Fruit fly (Drosophila melanogaster) whole organism, wandering third instar larva: Measurements from ENCODE around the gene CG7810.

Experiments used
- Abd-B ChIP-seq: fragments of >200 bp; optimal IDR thresholded peaks from 2 replicates; lab custom pipeline; 2017; ENCODE audit warnings: missing biosample characterization, missing genetic modification characterization
- CG32264 ChIP-seq: fragments of 200-800 bp; sonication (Bioruptor generic); optimal IDR thresholded peaks from 2 replicates; lab custom pipeline; 2016; ENCODE audit warnings: missing biosample characterization, missing genetic modification characterization
- CG9705 ChIP-seq: fragments of 200-800 bp; sonication (Bioruptor generic); optimal IDR thresholded peaks from 2 replicates; lab custom pipeline; 2018; ENCODE audit warnings: missing biosample characterization, mild to moderate bottlenecking, missing genetic modification characterization
- CrebA ChIP-seq: fragments of 200-800 bp; sonication (Bioruptor generic); optimal IDR thresholded peaks from 2 replicates; lab custom pipeline; 2016; ENCODE audit warnings: missing biosample characterization, mild to moderate bottlenecking, missing genetic modification characterization, borderline replicate concordance
- Dfd ChIP-seq: fragments of >200 bp; optimal IDR thresholded peaks from 2 replicates; lab custom pipeline; 2017; ENCODE audit warnings: missing biosample characterization, missing genetic modification characterization
- Dif ChIP-seq: fragments of 200-275, 200-300 bp; sonication (Bioruptor generic); optimal IDR thresholded peaks from 2 replicates; lab custom pipeline; 2018; ENCODE audit warnings: missing biosample characterization, missing genetic modification characterization; ENCODE audit not compliant: partially characterized antibody
- GATAd ChIP-seq: sonication (Bioruptor generic); optimal IDR thresholded peaks from 2 replicates; lab custom pipeline; 2016; ENCODE audit warnings: missing biosample characterization, missing genetic modification characterization
- HLH106 ChIP-seq: fragments of 200-800 bp; optimal IDR thresholded peaks from 3 replicates; lab custom pipeline; 2019; ENCODE audit warnings: missing biosample characterization, mild to moderate bottlenecking, missing genetic modification characterization, moderate library complexity
- Hnf4 ChIP-seq: fragments of 200-800 bp; sonication (Bioruptor generic); optimal IDR thresholded peaks from 2 replicates; lab custom pipeline; 2016; ENCODE audit warnings: missing biosample characterization, mild to moderate bottlenecking, missing genetic modification characterization
- Hr78 ChIP-seq: fragments of >200 bp; optimal IDR thresholded peaks from 2 replicates; lab custom pipeline; 2017; ENCODE audit warnings: missing biosample characterization, missing genetic modification characterization
- Hr83 ChIP-seq: fragments of 200-300 bp; sonication (Bioruptor generic); optimal IDR thresholded peaks from 2 replicates; lab custom pipeline; 2016; ENCODE audit warnings: missing biosample characterization, mild to moderate bottlenecking, missing genetic modification characterization, moderate library complexity; ENCODE audit not compliant: poor library complexity, severe bottlenecking
- Jra ChIP-seq: sonication (Bioruptor generic); optimal IDR thresholded peaks from 2 replicates; lab custom pipeline; 2016; ENCODE audit warnings: missing biosample characterization, missing genetic modification characterization
- Mio ChIP-seq: sonication (Bioruptor generic); optimal IDR thresholded peaks from 2 replicates; lab custom pipeline; 2016; ENCODE audit warnings: missing biosample characterization, missing genetic modification characterization
- Myc ChIP-seq: fragments of >200 bp; optimal IDR thresholded peaks from 2 replicates; lab custom pipeline; 2017
- OdsH ChIP-seq: fragments of 200-800 bp; sonication (Bioruptor generic); optimal IDR thresholded peaks from 2 replicates; lab custom pipeline; 2016; ENCODE audit warnings: missing biosample characterization, mild to moderate bottlenecking, missing genetic modification characterization
- Rel ChIP-seq, 2 experiments: fragments of 200-800 bp; sonication (Bioruptor generic) in 1 of 2; optimal IDR thresholded peaks; 2 replicates in 1 of 2; 3 replicates in 1 of 2; lab custom pipeline; 2016 to 2019; ENCODE audit warnings: mild to moderate bottlenecking in 2 of 2, missing biosample characterization in 2 of 2, missing genetic modification characterization in 2 of 2, moderate library complexity in 1 of 2
- Sp1 ChIP-seq: fragments of 200-800 bp; sonication (Bioruptor generic); optimal IDR thresholded peaks from 3 replicates; lab custom pipeline; 2019; ENCODE audit warnings: missing biosample characterization, mild to moderate bottlenecking, missing genetic modification characterization, moderate library complexity
- br ChIP-seq: fragments of 200-800 bp; sonication (Bioruptor generic); optimal IDR thresholded peaks from 2 replicates; lab custom pipeline; 2016; ENCODE audit warnings: missing biosample characterization, missing genetic modification characterization
- brk ChIP-seq: fragments of 200-800 bp; sonication (Bioruptor generic); optimal IDR thresholded peaks from 2 replicates; lab custom pipeline; 2016; ENCODE audit warnings: missing biosample characterization, mild to moderate bottlenecking, missing genetic modification characterization
- dmrt93B ChIP-seq: fragments of 200-800 bp; sonication (Bioruptor generic); optimal IDR thresholded peaks from 2 replicates; lab custom pipeline; 2018; ENCODE audit warnings: missing biosample characterization, mild to moderate bottlenecking, missing genetic modification characterization
- dsf ChIP-seq: sonication (Bioruptor generic); optimal IDR thresholded peaks from 2 replicates; lab custom pipeline; 2016; ENCODE audit warnings: missing biosample characterization, missing genetic modification characterization, borderline replicate concordance
- ey ChIP-seq: fragments of 200-800 bp; sonication (Bioruptor generic); optimal IDR thresholded peaks from 2 replicates; lab custom pipeline; 2016; ENCODE audit warnings: missing biosample characterization, missing genetic modification characterization
- foxo ChIP-seq, 2 experiments: fragments of 200-800 bp; sonication (Bioruptor generic); optimal IDR thresholded peaks; 2 replicates in 1 of 2; 3 replicates in 1 of 2; lab custom pipeline; 2016 to 2017; ENCODE audit warnings: missing biosample characterization in 2 of 2, missing genetic modification characterization in 2 of 2
- fru ChIP-seq: fragments of 200-800 bp; sonication (Bioruptor generic); optimal IDR thresholded peaks from 3 replicates; lab custom pipeline; 2016; ENCODE audit warnings: missing biosample characterization, mild to moderate bottlenecking, missing genetic modification characterization
- h ChIP-seq: fragments of 200-800 bp; sonication (Bioruptor generic); optimal IDR thresholded peaks from 3 replicates; lab custom pipeline; 2016; ENCODE audit warnings: missing biosample characterization, mild to moderate bottlenecking, missing genetic modification characterization
- jim ChIP-seq: fragments of 175-275, 200-325 bp; sonication (Bioruptor generic); optimal IDR thresholded peaks from 2 replicates; lab custom pipeline; 2016; ENCODE audit warnings: missing biosample characterization, mild to moderate bottlenecking, missing genetic modification characterization
- lola ChIP-seq: fragments of >200 bp; optimal IDR thresholded peaks from 2 replicates; lab custom pipeline; 2017; ENCODE audit warnings: missing biosample characterization, missing genetic modification characterization
- pan ChIP-seq: fragments of >200 bp; optimal IDR thresholded peaks from 2 replicates; lab custom pipeline; 2017
- psq ChIP-seq: fragments of 200-800 bp; sonication (Bioruptor generic); optimal IDR thresholded peaks from 3 replicates; lab custom pipeline; 2017; ENCODE audit warnings: missing biosample characterization, mild to moderate bottlenecking, missing genetic modification characterization, moderate library complexity
- rgr ChIP-seq: fragments of 200-800 bp; sonication (Bioruptor generic); optimal IDR thresholded peaks from 3 replicates; lab custom pipeline; 2016; ENCODE audit warnings: missing biosample characterization, mild to moderate bottlenecking, missing genetic modification characterization
- sage ChIP-seq: fragments of 200-800 bp; sonication (Bioruptor generic); optimal IDR thresholded peaks from 2 replicates; lab custom pipeline; 2016; ENCODE audit warnings: missing biosample characterization, mild to moderate bottlenecking, missing genetic modification characterization
- sv ChIP-seq: fragments of 200-800 bp; sonication (Bioruptor generic); optimal IDR thresholded peaks from 3 replicates; lab custom pipeline; 2016; ENCODE audit warnings: missing biosample characterization, missing genetic modification characterization
- usp ChIP-seq: fragments of >200 bp; optimal IDR thresholded peaks from 2 replicates; lab custom pipeline; 2017; ENCODE audit warnings: missing biosample characterization, missing genetic modification characterization
- woc ChIP-seq: sonication (Bioruptor generic); optimal IDR thresholded peaks from 2 replicates; lab custom pipeline; 2016; ENCODE audit warnings: missing biosample characterization, mild to moderate bottlenecking, missing genetic modification characterization

CG7810 gene

DNA sequence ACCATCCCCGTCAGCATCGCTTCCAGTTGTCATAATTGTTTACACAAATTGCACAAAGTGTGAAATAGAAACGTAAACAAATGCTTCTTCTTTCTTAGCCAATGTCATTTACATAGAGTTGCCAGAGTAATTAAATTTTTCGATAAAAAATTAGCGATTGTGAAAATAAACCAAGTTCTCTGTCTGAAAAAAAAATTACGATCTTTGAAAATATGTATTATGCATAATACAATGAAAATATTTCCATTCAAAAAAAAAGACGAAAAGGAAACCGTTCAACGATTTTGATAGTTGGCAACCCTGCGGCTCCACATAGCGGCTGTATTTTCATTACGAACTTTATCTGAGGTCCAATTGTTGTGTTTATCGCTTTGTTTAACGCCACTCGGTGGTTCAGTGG is at the start of gene CG7810, which contains the start of gene CG7806:
CG7810 (minus strand) TSS at position 105 of the 400 bp plus-strand sequence.
CG7806 (plus strand) TSS at position 309 of the 400 bp plus-strand sequence.
- TF ChIP-seq CG9705 (GFP tag; lab: Kevin White, UChicago) = peak; percentile 77
- peak; percentile 70 to 90 for TF ChIP-seq foxo (GFP tag; optimal IDR thresholded peaks at IDR 0.05; lab: Kevin White, UChicago)
- TF ChIP-seq sage (GFP tag; lab: Kevin White, UChicago) = no peak
- TF ChIP-seq Myc (lab: Kevin White, UChicago) = no peak
- peak; percentile 64 for TF ChIP-seq GATAd (GFP tag; lab: Kevin White, UChicago)
- TF ChIP-seq woc (GFP tag; lab: Kevin White, UChicago) = peak; percentile 84
- no peak for TF ChIP-seq CG32264
- no peak for TF ChIP-seq dmrt93B (GFP tag; lab: Kevin White, UChicago)
- no peak for TF ChIP-seq Hr78
- TF ChIP-seq Rel (GFP tag; optimal IDR thresholded peaks at IDR 0.05; lab: Kevin White, UChicago) = no peak
- peak; percentile 80 for TF ChIP-seq Rel (tag; optimal IDR thresholded peaks at IDR 0.05; lab: Kevin White, UChicago)
- TF ChIP-seq jim (GFP tag; lab: Kevin White, UChicago) = no peak
- peak; percentile 69 for TF ChIP-seq sv (GFP tag; lab: Kevin White, UChicago)
- peak; percentile 94 for TF ChIP-seq Hnf4 (GFP tag; lab: Kevin White, UChicago)
- peak; percentile 93 for TF ChIP-seq h (GFP tag; lab: Kevin White, UChicago)
- no peak for TF ChIP-seq Dfd (GFP tag; lab: Kevin White, UChicago)
- TF ChIP-seq br = no peak
- TF ChIP-seq dsf = peak; percentile 90
- TF ChIP-seq Dif = no peak
- TF ChIP-seq CrebA (GFP tag; lab: Kevin White, UChicago) = no peak
- TF ChIP-seq Hr83 (GFP tag; lab: Kevin White, UChicago) = peak; percentile 72
- TF ChIP-seq fru (GFP tag; lab: Kevin White, UChicago) = no peak
- no peak for TF ChIP-seq lola (GFP tag; lab: Kevin White, UChicago)
- peak; percentile 87 for TF ChIP-seq Jra
- TF ChIP-seq HLH106 (tag; lab: Kevin White, UChicago) = peak; percentile 87
- peak; percentile 84 for TF ChIP-seq psq (GFP tag; lab: Kevin White, UChicago)
- peak; percentile 91 for TF ChIP-seq ey
- peak; percentile 90 for TF ChIP-seq Sp1
- TF ChIP-seq OdsH (GFP tag; lab: Kevin White, UChicago) = peak; percentile 92
- TF ChIP-seq rgr = peak; percentile 95
- TF ChIP-seq Mio = peak; percentile 41

DNA sequence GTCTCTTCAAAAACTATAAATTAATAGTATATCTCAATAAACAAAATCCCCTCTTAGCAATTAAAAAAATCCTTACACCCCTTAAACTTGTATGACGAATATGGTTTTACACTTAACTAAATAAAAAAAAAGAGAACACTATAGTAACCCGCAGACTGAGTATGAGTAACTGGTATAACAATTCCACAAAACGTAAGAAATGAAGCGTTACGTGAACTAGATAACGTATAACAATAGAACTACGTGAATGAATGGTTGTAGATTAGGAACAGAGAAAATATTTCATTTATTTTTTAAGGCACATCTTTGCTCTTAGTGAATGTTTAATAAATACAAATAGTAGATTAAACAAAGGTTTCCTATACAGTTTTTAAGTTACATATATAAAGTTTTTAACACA is 44.4 kb upstream of the CG7810 start:
- no peak for TF ChIP-seq Abd-B (GFP tag; lab: Kevin White, UChicago)
- no peak for TF ChIP-seq Dfd (GFP tag; lab: Kevin White, UChicago)
- TF ChIP-seq foxo (GFP tag; optimal IDR thresholded peaks at IDR 0.05; lab: Kevin White, UChicago) = no peak
- no peak for TF ChIP-seq OdsH (GFP tag; lab: Kevin White, UChicago)
- no peak for TF ChIP-seq rgr
- no peak for TF ChIP-seq HLH106 (tag; lab: Kevin White, UChicago)
- no peak for TF ChIP-seq Hr83 (GFP tag; lab: Kevin White, UChicago)
- no peak for TF ChIP-seq dsf
- no peak for TF ChIP-seq usp (GFP tag; lab: Kevin White, UChicago)
- TF ChIP-seq pan (lab: Kevin White, UChicago) = no peak
- no peak for TF ChIP-seq Jra

DNA sequence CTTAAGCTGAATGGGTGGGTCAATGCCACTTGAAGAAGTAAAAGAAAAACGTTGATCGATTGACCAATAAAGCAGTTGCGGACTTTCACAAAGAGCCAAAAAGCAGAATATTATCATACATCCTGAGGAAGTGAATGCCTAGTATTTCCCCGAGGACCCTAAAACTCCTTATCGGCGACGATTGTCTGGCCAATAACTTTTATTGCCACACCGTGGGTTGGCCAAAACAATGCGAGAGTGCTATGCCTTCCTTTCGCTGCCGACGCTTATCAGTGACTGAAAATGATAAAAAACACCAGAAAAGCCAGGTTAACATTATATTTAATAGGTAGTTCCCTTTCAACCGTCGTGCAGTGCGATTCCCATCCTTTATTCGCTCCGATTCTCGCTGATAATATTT is 40.9 kb upstream of the CG7810 start, which contains the start of gene Mur29B:
Mur29B (plus strand) TSS at position 324 of the 400 bp plus-strand sequence.
- TF ChIP-seq Jra (no peak), Myc (lab: Kevin White, UChicago) (no peak), pan (lab: Kevin White, UChicago) (no peak), sage (GFP tag; lab: Kevin White, UChicago) (no peak), br (peak; percentile 2), HLH106 (tag; lab: Kevin White, UChicago) (no peak), foxo (GFP tag; optimal IDR thresholded peaks at IDR 0.05; lab: Kevin White, UChicago) (no peak), Hr83 (GFP tag; lab: Kevin White, UChicago) (peak; percentile 29), Rel (GFP tag; optimal IDR thresholded peaks at IDR 0.05; lab: Kevin White, UChicago) (no peak), Rel (tag; optimal IDR thresholded peaks at IDR 0.05; lab: Kevin White, UChicago) (peak; percentile 92), CG9705 (GFP tag; lab: Kevin White, UChicago) (no peak), usp (GFP tag; lab: Kevin White, UChicago) (no peak), OdsH (GFP tag; lab: Kevin White, UChicago) (no peak), CrebA (GFP tag; lab: Kevin White, UChicago) (peak; percentile 22), Hnf4 (GFP tag; lab: Kevin White, UChicago) (no peak), dsf (no peak), brk (GFP tag; lab: Kevin White, UChicago) (no peak), Hr78 (no peak), Mio (no peak), ey (no peak)
